Worm (Caenorhabditis elegans): Measurements from ENCODE around the gene nhr-99.

- TF ChIP-seq him-1 (tag; optimal IDR thresholded peaks at IDR 0.05) (no peak), dao-5 (tag; optimal IDR thresholded peaks at IDR 0.05) (no peak), W03F9.2 (tag; optimal IDR thresholded peaks at IDR 0.05) (no peak)
These were observed 26.7 kb downstream of the nhr-99 start, which contains the start of gene str-256 for ce11 chrV:501230-501629.
